Worm (Caenorhabditis elegans): ENCODE results near the gene ZK742.4.
A peak's percentile ranks its signal among the peaks of the same experiment; 100 is the strongest.

ZK742.4 gene

DNA sequence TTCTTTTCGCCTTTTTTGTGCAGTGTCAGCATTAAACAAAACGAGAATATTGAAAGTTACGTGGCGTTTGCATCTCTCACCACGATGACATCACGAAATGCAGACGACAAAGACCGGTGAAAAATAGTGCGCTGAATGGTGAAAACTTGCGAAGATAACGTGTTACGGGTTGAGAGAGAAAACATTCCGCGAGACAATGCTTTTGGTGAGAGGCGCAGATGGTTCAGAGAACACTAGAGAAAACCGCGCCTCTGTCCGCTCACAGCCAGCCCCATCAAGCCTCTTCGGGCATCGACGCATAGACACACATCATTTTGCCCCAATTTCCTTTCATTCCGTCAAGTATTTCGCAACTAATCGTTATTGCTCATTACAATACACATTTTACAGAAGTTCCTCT, 43.0 kb upstream of the ZK742.4 start, which contains the start of the genes C37C3.9 and C37C3.18 (continued):
- TF ChIP-seq unc-62 (GFP tag; optimal IDR thresholded peaks at IDR 0.05) (no peak), lin-13 (GFP tag; optimal IDR thresholded peaks at IDR 0.05) (peak; percentile 76), pax-3 (tag; optimal IDR thresholded peaks at IDR 0.05) (peak; percentile 45), tlp-1 (tag; optimal IDR thresholded peaks at IDR 0.05) (no peak), egl-27 (tag; optimal IDR thresholded peaks at IDR 0.05) (peak; percentile 5 to 15)

DNA sequence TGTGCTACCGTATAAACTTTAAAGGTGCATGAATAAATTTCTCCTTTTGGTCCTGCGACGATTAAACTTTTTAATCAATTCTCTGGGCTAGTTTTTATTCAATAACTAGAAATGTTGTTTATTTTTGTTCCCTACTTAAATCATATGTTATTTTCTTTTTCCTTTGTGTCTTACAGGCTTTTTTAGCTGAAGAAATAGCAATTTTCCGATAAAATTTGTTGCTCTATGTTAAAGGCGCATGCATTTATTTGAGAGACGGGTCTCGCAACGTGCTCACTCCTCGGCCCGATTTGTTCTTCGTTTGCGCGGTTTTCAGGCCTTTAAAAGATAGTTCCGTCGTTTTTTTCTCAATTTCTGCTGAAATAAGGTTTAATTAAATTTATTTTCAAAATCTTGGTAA, 42.3 kb upstream of the ZK742.4 start:
- TF ChIP-seq nhr-90 (tag; optimal IDR thresholded peaks at IDR 0.05; ENCODE audit: poor library complexity) (no peak), blmp-1 (tag; optimal IDR thresholded peaks at IDR 0.05) (no peak), dpl-1 (GFP tag; optimal IDR thresholded peaks at IDR 0.05) (peak in 1 of 3 experiments; percentile 13), nhr-28 (tag; optimal IDR thresholded peaks at IDR 0.05) (no peak), lsy-2 (tag; optimal IDR thresholded peaks at IDR 0.05) (no peak), swsn-7 (tag; optimal IDR thresholded peaks at IDR 0.05) (no peak), lin-35 (GFP tag; optimal IDR thresholded peaks at IDR 0.05) (peak in 1 of 2 experiments; percentile 30), ztf-11 (tag; optimal IDR thresholded peaks at IDR 0.05) (no peak), efl-1 (optimal IDR thresholded peaks at IDR 0.05) (no peak), efl-1 (GFP tag; optimal IDR thresholded peaks at IDR 0.05 in 1 of 2) (peak in 1 of 2 experiments; percentile 12)

DNA sequence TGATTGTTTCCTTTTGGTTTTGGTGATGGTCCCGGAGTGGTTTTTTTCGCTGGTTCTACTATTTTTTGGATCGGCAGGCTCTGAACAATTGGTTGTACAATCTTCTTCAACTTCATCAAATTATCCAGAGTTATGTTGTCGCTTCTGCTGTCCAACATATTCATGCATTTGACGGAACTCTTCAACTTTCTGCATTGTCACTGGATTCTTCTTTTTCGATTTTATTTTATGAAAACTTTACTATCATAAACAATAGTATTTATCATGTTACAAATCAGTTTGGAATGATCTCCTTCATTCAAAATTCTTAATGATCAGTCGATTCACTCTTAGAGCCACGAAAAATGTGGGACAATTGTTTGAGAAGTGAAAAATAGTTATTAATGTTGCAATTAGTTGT, 40.5 kb upstream of the ZK742.4 start:
- no peak for TF ChIP-seq lin-35 (GFP tag; optimal IDR thresholded peaks at IDR 0.05)
- no peak for TF ChIP-seq jun-1 (tag; optimal IDR thresholded peaks at IDR 0.05)
- TF ChIP-seq egl-13 (tag; optimal IDR thresholded peaks at IDR 0.05), result no peak
- TF ChIP-seq C16A3.4 (tag; optimal IDR thresholded peaks at IDR 0.05), result no peak
- no peak for TF ChIP-seq elt-3 (tag; optimal IDR thresholded peaks at IDR 0.05)
- TF ChIP-seq ets-5 (GFP tag; IDR thresholded peaks at IDR 0.05), result no peak
- TF ChIP-seq unc-86 (tag; optimal IDR thresholded peaks at IDR 0.05), result no peak
- no peak for TF ChIP-seq dsc-1 (tag; optimal IDR thresholded peaks at IDR 0.05)
- no peak for TF ChIP-seq hpl-2 (GFP tag; optimal IDR thresholded peaks at IDR 0.05)
- no peak for TF ChIP-seq efl-3 (GFP tag; optimal IDR thresholded peaks at IDR 0.05)
- TF ChIP-seq sox-4 (tag; optimal IDR thresholded peaks at IDR 0.05), result no peak
- no peak for TF ChIP-seq ztf-11 (tag; optimal IDR thresholded peaks at IDR 0.05)
- TF ChIP-seq lin-13 (GFP tag; optimal IDR thresholded peaks at IDR 0.05), result no peak
- no peak for TF ChIP-seq nhr-90 (tag; optimal IDR thresholded peaks at IDR 0.05; ENCODE audit: poor library complexity)
- no peak for TF ChIP-seq nhr-76 (tag; optimal IDR thresholded peaks at IDR 0.05)
- TF ChIP-seq sup-37 (GFP tag; optimal IDR thresholded peaks at IDR 0.05), result no peak
- no peak for TF ChIP-seq lir-3 (tag; optimal IDR thresholded peaks at IDR 0.05; ENCODE audit: poor library complexity)
- TF ChIP-seq xbp-1 (tag; optimal IDR thresholded peaks at IDR 0.05), result no peak
- TF ChIP-seq ztf-4 (tag; optimal IDR thresholded peaks at IDR 0.05), result no peak
- TF ChIP-seq lin-15B (tag; optimal IDR thresholded peaks at IDR 0.05), result no peak

DNA sequence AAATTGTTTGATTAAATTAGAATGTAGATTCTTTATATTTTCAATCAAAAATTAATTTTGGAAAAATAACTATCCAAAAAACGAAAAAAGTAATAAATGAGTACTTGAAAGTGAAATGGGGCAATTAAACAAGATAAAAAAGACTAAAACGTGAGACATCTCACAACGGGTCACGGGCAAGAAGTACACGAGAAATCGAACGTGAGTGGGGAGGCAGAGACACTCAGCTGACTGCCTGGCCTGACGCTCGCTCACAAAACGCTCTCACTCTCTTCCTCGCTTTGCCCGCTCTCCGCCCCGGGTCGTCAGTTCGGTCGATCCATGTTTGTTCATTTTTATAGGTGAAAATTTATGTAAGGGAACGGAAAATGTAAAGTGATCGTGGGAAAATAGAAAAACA, 36.7 kb upstream of the ZK742.4 start:
- no peak for TF ChIP-seq snpc-4 (tag; optimal IDR thresholded peaks at IDR 0.05)
- no peak for TF ChIP-seq lin-13 (GFP tag; optimal IDR thresholded peaks at IDR 0.05)
- TF ChIP-seq sox-4 (tag; optimal IDR thresholded peaks at IDR 0.05), result no peak
- TF ChIP-seq lin-14 (GFP tag; optimal IDR thresholded peaks at IDR 0.05), result peak; percentile 51
- TF ChIP-seq unc-130 (tag; optimal IDR thresholded peaks at IDR 0.05), result peak; percentile 13
- no peak for TF ChIP-seq zip-4 (GFP tag; optimal IDR thresholded peaks at IDR 0.05)
- no peak for TF ChIP-seq xbp-1 (tag; optimal IDR thresholded peaks at IDR 0.05)
- no peak for TF ChIP-seq swsn-7 (tag; optimal IDR thresholded peaks at IDR 0.05)
- TF ChIP-seq mef-2 (tag; optimal IDR thresholded peaks at IDR 0.05), result no peak
- TF ChIP-seq isw-1 (GFP tag; IDR thresholded peaks at IDR 0.05), result no peak
- TF ChIP-seq nhr-77 (tag; optimal IDR thresholded peaks at IDR 0.05), result no peak
- TF ChIP-seq C04F5.9 (tag; optimal IDR thresholded peaks at IDR 0.05), result no peak
- TF ChIP-seq aly-2 (tag; optimal IDR thresholded peaks at IDR 0.05), result no peak
- TF ChIP-seq ama-1 (optimal IDR thresholded peaks at IDR 0.05), result no peak
- TF ChIP-seq elt-2 (tag; optimal IDR thresholded peaks at IDR 0.05), result no peak
- peak; percentile 12 for TF ChIP-seq nhr-85 (tag)
- TF ChIP-seq nhr-19 (GFP tag; conservative IDR thresholded peaks at IDR 0.05), result no peak
- TF ChIP-seq blmp-1 (tag; optimal IDR thresholded peaks at IDR 0.05), result peak; percentile 77
- no peak for TF ChIP-seq ceh-88 (GFP tag; IDR thresholded peaks at IDR 0.05)
- no peak for TF ChIP-seq efl-1 (optimal IDR thresholded peaks at IDR 0.05)
- TF ChIP-seq efl-1 (GFP tag; optimal IDR thresholded peaks at IDR 0.05 in 1 of 2), result no peak
- TF ChIP-seq nhr-71 (tag; optimal IDR thresholded peaks at IDR 0.05), result peak; percentile 9
- no peak for TF ChIP-seq irx-1 (tag; optimal IDR thresholded peaks at IDR 0.05)
- peak in 1 of 2 experiments; percentile 54 for TF ChIP-seq lin-35 (GFP tag; optimal IDR thresholded peaks at IDR 0.05)
- no peak for TF ChIP-seq ceh-63 (GFP tag; optimal IDR thresholded peaks at IDR 0.05)
- no peak for TF ChIP-seq lir-3 (tag; optimal IDR thresholded peaks at IDR 0.05; ENCODE audit: poor library complexity)
